Fruit fly (Drosophila melanogaster) whole organism, embryonic: ENCODE measurements around the gene CG10570.
A peak's percentile ranks its signal among the peaks of the same experiment; 100 is the strongest.

Source experiments
- Bgb ChIP-seq: fragments of 200-800 bp; sonication (Bioruptor generic); IDR thresholded peaks from 2 replicates; pipeline ENCODE4 v1.3.6; 2022; ENCODE audit warnings: missing biosample characterization, missing genetic modification characterization; ENCODE audit not compliant: partially characterized antibody
- CG11085 ChIP-seq: fragments of 200-800 bp; sonication (Bioruptor generic); IDR thresholded peaks from 2 replicates; pipeline ENCODE4 v1.3.6; 2022; ENCODE audit warnings: missing biosample characterization, missing genetic modification characterization
- CG11247 ChIP-seq: fragments of 200-800 bp; sonication (Bioruptor generic); IDR thresholded peaks from 2 replicates; pipeline ENCODE4 v1.3.6; 2022; ENCODE audit warnings: missing biosample characterization, missing genetic modification characterization
- CG14965 ChIP-seq: fragments of 200-800 bp; sonication (Bioruptor generic); optimal IDR thresholded peaks from 2 replicates; lab custom pipeline; 2016; ENCODE audit warnings: missing biosample characterization, missing genetic modification characterization, borderline replicate concordance
- CG17612 ChIP-seq: fragments of 200-800 bp; sonication (Bioruptor generic); IDR thresholded peaks from 2 replicates; pipeline ENCODE4 v1.3.6; 2022; ENCODE audit warnings: missing biosample characterization, missing genetic modification characterization
- CG1792 ChIP-seq: fragments of 200-800 bp; sonication (Bioruptor generic); optimal IDR thresholded peaks from 2 replicates; lab custom pipeline; 2016; ENCODE audit warnings: missing biosample characterization, missing genetic modification characterization
- CG2199 ChIP-seq: fragments of 200-800 bp; sonication (Bioruptor generic); IDR thresholded peaks from 3 replicates; pipeline ENCODE4 v1.3.6; 2022; ENCODE audit warnings: missing biosample characterization, missing genetic modification characterization
- CG34422 ChIP-seq: fragments of 200-800 bp; sonication (Bioruptor generic); IDR thresholded peaks from 3 replicates; pipeline ENCODE4 v1.3.6; 2022; ENCODE audit warnings: missing biosample characterization, missing genetic modification characterization
- CG3847 ChIP-seq: fragments of 200-800 bp; sonication (Bioruptor generic); IDR thresholded peaks from 2 replicates; pipeline ENCODE4 v1.3.6; 2022; ENCODE audit warnings: missing biosample characterization, missing genetic modification characterization
- CG42726 ChIP-seq: fragments of 200-800 bp; sonication (Bioruptor generic); IDR thresholded peaks from 2 replicates; pipeline ENCODE4 v1.3.6; 2022; ENCODE audit warnings: missing biosample characterization, missing genetic modification characterization; ENCODE audit not compliant: partially characterized antibody
- CG5953 ChIP-seq: fragments of 200-800 bp; sonication (Bioruptor generic); IDR thresholded peaks from 2 replicates; pipeline ENCODE4 v1.3.6; 2022; ENCODE audit warnings: missing biosample characterization, missing genetic modification characterization
- CG6272 ChIP-seq: fragments of 200-800 bp; sonication (Bioruptor generic); IDR thresholded peaks from 2 replicates; pipeline ENCODE4 v1.3.6; 2022; ENCODE audit warnings: missing biosample characterization, missing genetic modification characterization
- CG7839 ChIP-seq: fragments of 200-800 bp; sonication (Bioruptor generic); optimal IDR thresholded peaks from 3 replicates; lab custom pipeline; 2018; ENCODE audit warnings: missing biosample characterization, mild to moderate bottlenecking, missing genetic modification characterization, moderate library complexity
- D ChIP-seq, 2 experiments: fragments of 200-800 bp in 1 of 2; fragments of >200 bp in 1 of 2; sonication (Bioruptor generic) in 1 of 2; optimal IDR thresholded peaks; 2 replicates in 1 of 2; 3 replicates in 1 of 2; lab custom pipeline; 2017; ENCODE audit warnings: mild to moderate bottlenecking in 1 of 2, missing biosample characterization in 1 of 2, missing genetic modification characterization in 1 of 2, missing genetic modification reagents in 1 of 2
- Dfd ChIP-seq, 2 experiments: fragments of >200 bp; optimal IDR thresholded peaks; 2 replicates each; lab custom pipeline; 2017; ENCODE audit warnings: missing biosample characterization in 2 of 2, missing genetic modification characterization in 2 of 2
- Drgx ChIP-seq: fragments of 200-800 bp; sonication (Bioruptor generic); IDR thresholded peaks from 2 replicates; pipeline ENCODE4 v1.3.6; 2022; ENCODE audit warnings: missing biosample characterization, missing genetic modification characterization
- Lhr ChIP-seq: fragments of 200-800 bp; sonication (Bioruptor generic); optimal IDR thresholded peaks from 3 replicates; lab custom pipeline; 2017; ENCODE audit warnings: mild to moderate bottlenecking, missing biosample characterization, missing genetic modification reagents, missing genetic modification characterization
- Med ChIP-seq: fragments of 200-800 bp; sonication (Bioruptor generic); peaks from one replicate; lab custom pipeline; 2016; ENCODE audit warnings: missing biosample characterization, missing genetic modification characterization, mild to moderate bottlenecking, inconsistent platforms, moderate library complexity
- Nf-YA ChIP-seq: fragments of 200-800 bp; sonication (Bioruptor generic); IDR thresholded peaks from 2 replicates; pipeline ENCODE4 v1.3.6; 2022; ENCODE audit warnings: missing biosample characterization, missing genetic modification characterization
- Nf-YB ChIP-seq: fragments of 200-800 bp; sonication (Bioruptor generic); optimal IDR thresholded peaks from 3 replicates; lab custom pipeline; 2019; ENCODE audit warnings: missing biosample characterization, mild to moderate bottlenecking, missing genetic modification characterization, moderate library complexity
- Nf-YC ChIP-seq: fragments of 200-800 bp; optimal IDR thresholded peaks from 3 replicates; lab custom pipeline; 2019; ENCODE audit warnings: missing biosample characterization, mild to moderate bottlenecking, missing genetic modification characterization, moderate library complexity
- NfI ChIP-seq: fragments of 200-800 bp; sonication (Bioruptor generic); optimal IDR thresholded peaks from 3 replicates; lab custom pipeline; 2018; ENCODE audit warnings: missing biosample characterization, mild to moderate bottlenecking, missing genetic modification characterization, moderate library complexity
- Pdp1 ChIP-seq, 2 experiments: fragments of 200-800 bp; sonication (Bioruptor generic); optimal IDR thresholded peaks; 3 replicates each; lab custom pipeline; 2016; ENCODE audit warnings: missing biosample characterization in 2 of 2, missing genetic modification characterization in 2 of 2, mild to moderate bottlenecking in 1 of 2, moderate library complexity in 1 of 2
- Six4 ChIP-seq: fragments of 200-800 bp; sonication (Bioruptor generic); optimal IDR thresholded peaks from 2 replicates; lab custom pipeline; 2016; ENCODE audit warnings: missing biosample characterization, missing genetic modification characterization
- Trl ChIP-seq, 3 experiments: fragments of >200 bp in 2 of 3; fragments of 200-800 bp in 1 of 3; sonication (Bioruptor generic) in 1 of 3; optimal IDR thresholded peaks; 2 replicates in 1 of 3; 3 replicates in 2 of 3; lab custom pipeline; 2016 to 2017; ENCODE audit warnings: missing biosample characterization in 1 of 3, missing genetic modification characterization in 1 of 3
- Xbp1 ChIP-seq: fragments of 200-800 bp; sonication (Bioruptor generic); optimal IDR thresholded peaks from 3 replicates; lab custom pipeline; 2016; ENCODE audit warnings: missing biosample characterization, mild to moderate bottlenecking, missing genetic modification characterization
- al ChIP-seq: fragments of 200-800 bp; sonication (Bioruptor generic); IDR thresholded peaks from 2 replicates; pipeline ENCODE4 v1.3.6; 2022; ENCODE audit warnings: missing biosample characterization, missing genetic modification characterization
- bab2 ChIP-seq: fragments of 200-800 bp; sonication (Bioruptor generic); optimal IDR thresholded peaks from 2 replicates; lab custom pipeline; 2016; ENCODE audit warnings: missing biosample characterization, missing genetic modification characterization
- btn ChIP-seq: fragments of 200-800 bp; sonication (Bioruptor generic); optimal IDR thresholded peaks from 2 replicates; lab custom pipeline; 2016; ENCODE audit warnings: missing biosample characterization, missing genetic modification characterization
- cg ChIP-seq: fragments of 200-800 bp; sonication (Bioruptor generic); optimal IDR thresholded peaks from 3 replicates; lab custom pipeline; 2019; ENCODE audit warnings: missing biosample characterization, mild to moderate bottlenecking, missing genetic modification characterization, moderate library complexity
- crc ChIP-seq: fragments of 200-800 bp; sonication (Bioruptor generic); optimal IDR thresholded peaks from 2 replicates; lab custom pipeline; 2016; ENCODE audit warnings: missing biosample characterization, missing genetic modification characterization
- dpn ChIP-seq, 2 experiments: fragments of 200-800 bp; sonication (Bioruptor generic); optimal IDR thresholded peaks; 3 replicates each; lab custom pipeline; 2016; ENCODE audit warnings: missing biosample characterization in 2 of 2, missing genetic modification characterization in 2 of 2
- hb ChIP-seq: fragments of 200-800 bp; sonication (Bioruptor generic); IDR thresholded peaks from 3 replicates; pipeline ENCODE4 v1.3.6; 2022; ENCODE audit warnings: missing biosample characterization, missing genetic modification characterization; ENCODE audit not compliant: partially characterized antibody
- jigr1 ChIP-seq: fragments of 200-800 bp; sonication (Bioruptor generic); IDR thresholded peaks from 3 replicates; pipeline ENCODE4 v1.3.6; 2022; ENCODE audit warnings: missing biosample characterization, missing genetic modification characterization
- mirr ChIP-seq: fragments of 200-800 bp; sonication (Bioruptor generic); optimal IDR thresholded peaks from 3 replicates; lab custom pipeline; 2018; ENCODE audit warnings: missing biosample characterization, mild to moderate bottlenecking, missing genetic modification characterization
- oc ChIP-seq: fragments of 200-800 bp; sonication (Bioruptor generic); optimal IDR thresholded peaks from 2 replicates; lab custom pipeline; 2018; ENCODE audit warnings: missing biosample characterization, mild to moderate bottlenecking, missing genetic modification characterization, moderate library complexity
- pb ChIP-seq: fragments of 200-800 bp; sonication (Bioruptor generic); optimal IDR thresholded peaks from 3 replicates; lab custom pipeline; 2016; ENCODE audit warnings: missing biosample characterization, missing genetic modification characterization
- pnt ChIP-seq: fragments of 200-800 bp; sonication (Bioruptor generic); optimal IDR thresholded peaks from 3 replicates; lab custom pipeline; 2016; ENCODE audit warnings: missing biosample characterization, missing genetic modification characterization
- row ChIP-seq: fragments of 200-800 bp; sonication (Bioruptor generic); IDR thresholded peaks from 3 replicates; pipeline ENCODE4 v1.3.6; 2022; ENCODE audit warnings: missing biosample characterization, missing genetic modification characterization
- sc ChIP-seq, 3 experiments: fragments of >200 bp in 2 of 3; fragments of 200-800 bp in 1 of 3; sonication (Bioruptor generic) in 1 of 3; optimal IDR thresholded peaks; 2 replicates in 2 of 3; 3 replicates in 1 of 3; lab custom pipeline; 2017; ENCODE audit warnings: mild to moderate bottlenecking in 1 of 3, missing biosample characterization in 1 of 3, missing genetic modification characterization in 1 of 3, missing genetic modification reagents in 1 of 3
- tll ChIP-seq, 2 experiments: fragments of 200-800 bp in 1 of 2; fragments of >200 bp in 1 of 2; sonication (Bioruptor generic) in 1 of 2; optimal IDR thresholded peaks; 2 replicates each; lab custom pipeline; 2017 to 2019; ENCODE audit warnings: missing biosample characterization in 2 of 2, missing genetic modification characterization in 2 of 2, mild to moderate bottlenecking in 1 of 2, moderate library complexity in 1 of 2
- trh ChIP-seq: fragments of 200-800 bp; sonication (Bioruptor generic); optimal IDR thresholded peaks from 2 replicates; lab custom pipeline; 2016; ENCODE audit warnings: missing biosample characterization, missing genetic modification characterization
- tup ChIP-seq: fragments of 200-800 bp; sonication (Bioruptor generic); optimal IDR thresholded peaks from 2 replicates; lab custom pipeline; 2016; ENCODE audit warnings: missing biosample characterization, mild to moderate bottlenecking, missing genetic modification characterization, moderate library complexity
- unpg ChIP-seq: fragments of 200-800 bp; sonication (Bioruptor generic); optimal IDR thresholded peaks from 3 replicates; lab custom pipeline; 2018; ENCODE audit warnings: missing biosample characterization, mild to moderate bottlenecking, missing genetic modification characterization, moderate library complexity
- z ChIP-seq: fragments of 200-800 bp; sonication (Bioruptor generic); IDR thresholded peaks from 3 replicates; pipeline ENCODE4 v1.3.6; 2022; ENCODE audit warnings: missing biosample characterization, missing genetic modification characterization
- zen2 ChIP-seq: fragments of 200-800 bp; sonication (Bioruptor generic); IDR thresholded peaks from 3 replicates; pipeline ENCODE4 v1.3.6; 2022; ENCODE audit warnings: missing biosample characterization, missing genetic modification characterization; ENCODE audit not compliant: partially characterized antibody

Gene CG10570

DNA sequence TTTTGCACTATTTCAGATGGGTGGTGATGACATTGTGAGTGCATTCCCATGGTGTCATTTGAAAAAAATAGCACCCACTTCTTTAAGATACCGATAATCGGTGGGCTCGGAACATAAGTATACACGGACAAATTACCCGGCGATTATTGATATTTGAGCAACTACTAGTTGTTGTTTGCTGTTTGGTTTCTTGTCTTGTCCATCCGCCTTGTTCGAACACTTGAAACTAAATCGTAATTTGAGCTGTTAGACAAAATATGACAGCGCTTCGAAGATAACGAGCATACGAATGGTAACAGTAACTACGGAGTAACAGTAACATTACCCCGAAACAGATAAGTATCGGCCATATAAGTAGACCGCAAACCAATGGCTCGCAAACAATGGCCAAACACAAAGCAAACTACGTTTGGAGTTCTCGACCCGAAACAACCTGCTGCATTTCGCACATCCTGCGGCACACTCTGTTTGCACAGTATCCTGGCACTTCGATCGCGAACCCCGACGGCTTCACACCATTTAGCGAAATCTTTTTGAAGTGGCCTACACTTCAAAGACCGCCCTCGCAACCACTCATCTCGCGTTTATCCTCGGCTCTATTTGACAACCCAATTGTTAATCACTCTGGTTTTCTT, 30.0 kb downstream of the CG10570 start (continued):
- no peak for TF ChIP-seq CG11247
- peak; percentile 75 for TF ChIP-seq mirr (GFP tag; lab: Kevin White, UChicago)
- TF ChIP-seq D (optimal IDR thresholded peaks at IDR 0.05; lab: Kevin White, UChicago): peak; percentile 56
- no peak for TF ChIP-seq D (GFP tag; optimal IDR thresholded peaks at IDR 0.05; lab: Kevin White, UChicago)
- no peak for TF ChIP-seq CG1792 (GFP tag; lab: Kevin White, UChicago)
- TF ChIP-seq CG7839: no peak
- TF ChIP-seq btn (GFP tag; lab: Kevin White, UChicago): no peak
- no peak for TF ChIP-seq bab2 (GFP tag; lab: Kevin White, UChicago)
- TF ChIP-seq CG6272 (GFP tag; lab: Robert Waterston, UW): no peak

DNA sequence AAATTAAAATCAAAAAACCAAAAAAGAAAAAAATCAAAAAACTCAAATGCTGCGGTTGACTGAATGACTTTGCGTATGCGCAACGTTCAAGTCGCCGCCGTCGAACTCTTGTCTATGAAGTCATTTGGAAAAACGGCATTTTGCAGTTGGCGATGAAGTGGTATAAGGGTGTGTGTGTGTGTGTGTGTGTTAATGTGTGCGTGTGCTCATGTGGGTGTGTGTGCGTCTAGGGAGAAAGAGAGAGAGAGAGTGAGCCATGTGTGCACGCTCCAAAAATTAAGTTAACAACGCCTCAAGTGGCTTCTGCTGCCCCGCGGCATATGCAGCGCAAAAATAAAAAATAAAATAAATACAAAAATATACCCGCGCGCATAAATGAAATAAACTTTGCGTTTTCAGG, 33.6 kb downstream of the CG10570 start:
- TF ChIP-seq Pdp1 (GFP tag; optimal IDR thresholded peaks at IDR 0.05; lab: Kevin White, UChicago) (no peak), Nf-YC (tag; lab: Kevin White, UChicago) (peak; percentile 6), dpn (GFP tag; optimal IDR thresholded peaks at IDR 0.05; lab: Kevin White, UChicago) (no peak), Drgx (GFP tag; lab: Robert Waterston, UW) (peak; percentile 8; the same call in 1 of the 2 replicates), tll (GFP tag; optimal IDR thresholded peaks at IDR 0.05; lab: Kevin White, UChicago) (peak in 1 of 2 experiments; percentile 48), oc (no peak), zen2 (0 out of 3 replicates have a peak, but pooled peaks have one; percentile 22), CG5953 (no peak), cg (GFP tag; lab: Kevin White, UChicago) (peak; percentile 70), tup (GFP tag; lab: Kevin White, UChicago) (no peak), Dfd (GFP tag; optimal IDR thresholded peaks at IDR 0.05; lab: Kevin White, UChicago) (peak in 1 of 2 experiments; percentile 81), unpg (GFP tag; lab: Kevin White, UChicago) (no peak), Trl (optimal IDR thresholded peaks at IDR 0.05; lab: Kevin White, UChicago) (peak in 1 of 2 experiments; percentile 8), Trl (GFP tag; optimal IDR thresholded peaks at IDR 0.05; lab: Kevin White, UChicago) (no peak), CG2199 (GFP tag; lab: Robert Waterston, UW) (0 out of 3 replicates have a peak, but pooled peaks have one; percentile 26), Nf-YB (peak; percentile 19), Med (GFP tag; lab: Kevin White, UChicago) (peak; percentile 1), CG14965 (no peak), sc (optimal IDR thresholded peaks at IDR 0.05; lab: Kevin White, UChicago) (no peak), sc (GFP tag; optimal IDR thresholded peaks at IDR 0.05; lab: Kevin White, UChicago) (no peak)

dm6 chr2L:18776559-18776958, 34.5 kb downstream of the CG10570 start:
- peak; percentile 1 for TF ChIP-seq Xbp1 (GFP tag; lab: Kevin White, UChicago)
- peak; percentile 14; the same call in 1 of the 2 replicates for TF ChIP-seq CG3847 (GFP tag; lab: Robert Waterston, UW)
- no peak for TF ChIP-seq trh (GFP tag; lab: Kevin White, UChicago)
- TF ChIP-seq CG2199 (GFP tag; lab: Robert Waterston, UW): peak; percentile 76; the same call in 2 of the 3 replicates
- TF ChIP-seq crc: no peak
- no peak for TF ChIP-seq pnt (GFP tag; lab: Kevin White, UChicago)
- TF ChIP-seq Lhr (GFP tag; lab: Kevin White, UChicago): peak; percentile 30
- no peak for TF ChIP-seq pb (GFP tag; lab: Kevin White, UChicago)
- TF ChIP-seq jigr1: no peak
- TF ChIP-seq CG42726: peak; percentile 67; the same call in 1 of the 2 replicates
- no peak for TF ChIP-seq z (GFP tag; lab: Robert Waterston, UW)
- TF ChIP-seq Six4: no peak
- no peak for TF ChIP-seq CG1792 (GFP tag; lab: Kevin White, UChicago)
- no peak for TF ChIP-seq Nf-YA (GFP tag; lab: Robert Waterston, UW)
- no peak for TF ChIP-seq row (GFP tag; lab: Robert Waterston, UW)
- 0 out of 3 replicates have a peak, but pooled peaks have one; percentile 24 for TF ChIP-seq hb (GFP tag; lab: Robert Waterston, UW)
- no peak for TF ChIP-seq al
- no peak for TF ChIP-seq CG17612 (GFP tag; lab: Robert Waterston, UW)
- no peak for TF ChIP-seq CG11085 (GFP tag; lab: Robert Waterston, UW)
- no peak for TF ChIP-seq CG34422 (GFP tag; lab: Robert Waterston, UW)
- TF ChIP-seq NfI (GFP tag; lab: Kevin White, UChicago): peak; percentile 7
- TF ChIP-seq Bgb: peak; percentile 51
